Worm (Caenorhabditis elegans) whole organism, L4 larva: ENCODE results near the gene klp-20.

Experiments used
- D1046.2 ChIP-seq: fragments of 200-800 bp; sonication (Bioruptor generic); IDR thresholded peaks from 2 replicates; pipeline ENCODE4 v1.3.6; 2022; ENCODE audit warnings: missing genetic modification characterization, missing compliant biosample characterization
- F10B5.3 ChIP-seq: sonication (generic microtip); optimal IDR thresholded peaks from 2 replicates; lab custom pipeline; 2016; ENCODE audit warnings: mild to moderate bottlenecking, missing genetic modification characterization, missing compliant biosample characterization
- F26F4.8 ChIP-seq: fragments of 200-800 bp; sonication (Bioruptor generic); conservative IDR thresholded peaks from 2 replicates; pipeline ENCODE4 v1.3.6; 2022; ENCODE audit warnings: missing genetic modification characterization, missing compliant biosample characterization
- T20F7.1 ChIP-seq: fragments of 200-800 bp; sonication (Bioruptor generic); optimal IDR thresholded peaks from 2 replicates; lab custom pipeline; 2018; ENCODE audit warnings: mild to moderate bottlenecking, missing genetic modification characterization, missing compliant biosample characterization
- Y105C5A.15 ChIP-seq: fragments of 200-800 bp; sonication (Bioruptor generic); IDR thresholded peaks from 2 replicates; pipeline ENCODE4 v1.3.6; 2022; ENCODE audit warnings: missing genetic modification characterization, missing compliant biosample characterization
- Y48G9A.11 ChIP-seq: fragments of 200-800 bp; sonication (Bioruptor generic); IDR thresholded peaks from 2 replicates; pipeline ENCODE4 v1.3.6; 2022; ENCODE audit warnings: missing genetic modification reagents, missing genetic modification characterization, missing compliant biosample characterization
- Y75B8A.6 ChIP-seq: fragments of 200-800 bp; sonication (Bioruptor generic); IDR thresholded peaks from 2 replicates; pipeline ENCODE4 v1.3.6; 2022; ENCODE audit warnings: missing genetic modification reagents, missing genetic modification characterization, missing compliant biosample characterization
- ZK337.2 ChIP-seq: fragments of 200-800 bp; sonication (Bioruptor generic); IDR thresholded peaks from 2 replicates; pipeline ENCODE4 v1.3.6; 2022; ENCODE audit warnings: missing genetic modification reagents, missing genetic modification characterization, missing compliant biosample characterization
- aha-1 ChIP-seq: fragments of 150-350 bp; peaks from one replicate; lab custom pipeline; 2014; ENCODE audit warnings: missing biosample characterization, missing genetic modification characterization
- ceh-20 ChIP-seq: fragments of 200-800 bp; sonication (Bioruptor generic); IDR thresholded peaks from 2 replicates; pipeline ENCODE4 v1.3.6; 2022; ENCODE audit warnings: missing genetic modification reagents, missing genetic modification characterization, missing compliant biosample characterization
- ces-1 ChIP-seq: fragments of 150-350 bp; sonication (generic microtip); optimal IDR thresholded peaks from 4 replicates; lab custom pipeline; 2014; ENCODE audit warnings: missing biosample characterization, missing genetic modification reagents, missing genetic modification characterization
- ctbp-1 ChIP-seq: fragments of 200-800 bp; sonication (Bioruptor generic); IDR thresholded peaks from 2 replicates; pipeline ENCODE4 v1.3.6; 2022; ENCODE audit warnings: missing genetic modification reagents, missing genetic modification characterization, missing compliant biosample characterization
- dmd-6 ChIP-seq: fragments of 200-800 bp; sonication (Bioruptor generic); IDR thresholded peaks from 2 replicates; pipeline ENCODE4 v1.3.6; 2022; ENCODE audit warnings: missing genetic modification reagents, missing genetic modification characterization, missing compliant biosample characterization
- dmd-8 ChIP-seq: fragments of 200-800 bp; sonication (Bioruptor generic); IDR thresholded peaks from 2 replicates; pipeline ENCODE4 v1.3.6; 2022; ENCODE audit warnings: missing genetic modification characterization, missing compliant biosample characterization
- gei-8 ChIP-seq: fragments of 200-800 bp; sonication (Bioruptor generic); optimal IDR thresholded peaks from 2 replicates; lab custom pipeline; 2018; ENCODE audit warnings: mild to moderate bottlenecking, missing genetic modification characterization, missing compliant biosample characterization
- hif-1 ChIP-seq, 2 experiments: sonication (generic microtip); optimal IDR thresholded peaks; 2 replicates each; lab custom pipeline; 2016 to 2017; ENCODE audit warnings: missing compliant biosample characterization in 2 of 2, missing genetic modification characterization in 2 of 2, missing genetic modification reagents in 2 of 2, missing genotype in 2 of 2, mild to moderate bottlenecking in 1 of 2
- hlh-11 ChIP-seq: fragments of 200-800 bp; sonication (Bioruptor generic); optimal IDR thresholded peaks from 2 replicates; lab custom pipeline; 2018; ENCODE audit warnings: mild to moderate bottlenecking, missing genetic modification characterization, missing compliant biosample characterization
- hlh-30 ChIP-seq: sonication (generic microtip); optimal IDR thresholded peaks from 2 replicates; lab custom pipeline; 2017; ENCODE audit warnings: antibody characterized with exemption, mild to moderate bottlenecking, missing genetic modification characterization, missing compliant biosample characterization; ENCODE audit not compliant: insufficient read depth
- lin-1 ChIP-seq: fragments of 200-800 bp; sonication (Bioruptor generic); IDR thresholded peaks from 2 replicates; pipeline ENCODE4 v1.3.6; 2022; ENCODE audit warnings: missing genetic modification reagents, missing genetic modification characterization, missing compliant biosample characterization
- lin-13 ChIP-seq: fragments of 150-350 bp; optimal IDR thresholded peaks from 2 replicates; lab custom pipeline; 2014; ENCODE audit warnings: missing biosample characterization, missing genetic modification reagents, missing genetic modification characterization
- lin-15B ChIP-seq: fragments of 150-350 bp; sonication (generic microtip); optimal IDR thresholded peaks from 3 replicates; lab custom pipeline; 2014; ENCODE audit warnings: missing biosample characterization, missing genetic modification characterization
- lin-29 ChIP-seq: fragments of 200-800 bp; sonication (Bioruptor generic); IDR thresholded peaks from 2 replicates; pipeline ENCODE4 v1.3.6; 2022; ENCODE audit warnings: missing genetic modification reagents, missing genetic modification characterization, missing compliant biosample characterization
- lin-39 ChIP-seq: fragments of 150-350 bp; optimal IDR thresholded peaks from 2 replicates; lab custom pipeline; 2014; ENCODE audit warnings: missing biosample characterization, missing genetic modification reagents, missing genetic modification characterization
- madf-5 ChIP-seq, 2 experiments: fragments of 200-800 bp; sonication (Bioruptor generic); IDR thresholded peaks; 2 replicates each; pipeline ENCODE4 v1.3.6; 2022; ENCODE audit warnings: missing compliant biosample characterization in 2 of 2, missing genetic modification characterization in 2 of 2
- mdl-1 ChIP-seq, 2 experiments: fragments of 150-350 bp in 1 of 2; sonication (generic microtip) in 1 of 2; optimal IDR thresholded peaks; 2 replicates each; lab custom pipeline; 2014 to 2017; ENCODE audit warnings: missing biosample characterization in 2 of 2, missing genetic modification characterization in 2 of 2
- mes-2 ChIP-seq: sonication (generic microtip); optimal IDR thresholded peaks from 2 replicates; lab custom pipeline; 2016; ENCODE audit warnings: missing genotype, mild to moderate bottlenecking, missing genetic modification characterization, missing compliant biosample characterization; ENCODE audit not compliant: poor library complexity, severe bottlenecking
- nhr-102 ChIP-seq: sonication (generic microtip); optimal IDR thresholded peaks from 2 replicates; lab custom pipeline; 2016; ENCODE audit warnings: mild to moderate bottlenecking, missing genetic modification characterization, moderate library complexity, missing compliant biosample characterization
- nhr-111 ChIP-seq: fragments of 200-800 bp; sonication (Bioruptor generic); optimal IDR thresholded peaks from 2 replicates; lab custom pipeline; 2018; ENCODE audit warnings: mild to moderate bottlenecking, missing genetic modification characterization, missing compliant biosample characterization
- nhr-28 ChIP-seq: fragments of 150-350 bp; optimal IDR thresholded peaks from 2 replicates; lab custom pipeline; 2014; ENCODE audit warnings: missing biosample characterization, missing genetic modification characterization
- nhr-41 ChIP-seq: fragments of 200-800 bp; sonication (Bioruptor generic); IDR thresholded peaks from 2 replicates; pipeline ENCODE4 v1.3.6; 2022; ENCODE audit warnings: missing genetic modification reagents, missing genetic modification characterization, missing compliant biosample characterization
- nhr-77 ChIP-seq: fragments of 150-350 bp; optimal IDR thresholded peaks from 2 replicates; lab custom pipeline; 2014; ENCODE audit warnings: missing biosample characterization, missing genetic modification characterization
- php-3 ChIP-seq: fragments of 200-800 bp; sonication (Bioruptor generic); IDR thresholded peaks from 2 replicates; pipeline ENCODE4 v1.3.6; 2022; ENCODE audit warnings: missing genetic modification reagents, missing genetic modification characterization, missing compliant biosample characterization
- pqm-1 ChIP-seq: sonication (generic microtip); optimal IDR thresholded peaks from 2 replicates; lab custom pipeline; 2017; ENCODE audit warnings: missing biosample characterization, missing genetic modification characterization
- rbr-2 ChIP-seq: sonication (generic microtip); optimal IDR thresholded peaks from 2 replicates; lab custom pipeline; 2016; ENCODE audit warnings: missing genotype, missing genetic modification characterization, missing compliant biosample characterization
- sdz-12 ChIP-seq: fragments of 200-800 bp; sonication (Bioruptor generic); optimal IDR thresholded peaks from 2 replicates; lab custom pipeline; 2018; ENCODE audit warnings: mild to moderate bottlenecking, missing genetic modification characterization, missing compliant biosample characterization
- set-16 ChIP-seq: fragments of 200-800 bp; sonication (Bioruptor generic); IDR thresholded peaks from 2 replicates; pipeline ENCODE4 v1.3.6; 2022; ENCODE audit warnings: missing genetic modification reagents, missing genetic modification characterization, missing compliant biosample characterization
- spr-1 ChIP-seq: sonication (generic microtip); optimal IDR thresholded peaks from 2 replicates; lab custom pipeline; 2016; ENCODE audit warnings: mild to moderate bottlenecking, missing genetic modification characterization, missing compliant biosample characterization
- unc-62 ChIP-seq, 3 experiments: fragments of 150-350 bp in 1 of 3; sonication (generic microtip); optimal IDR thresholded peaks in 2 of 3; peaks in 1 of 3; 1 replicate in 1 of 3; 2 replicates in 2 of 3; lab custom pipeline; 2014 to 2017; ENCODE audit warnings: missing biosample characterization in 3 of 3, missing genetic modification characterization in 3 of 3, missing genetic modification reagents in 3 of 3, missing genotype in 1 of 3
- vab-7 ChIP-seq: fragments of 200-800 bp; sonication (Bioruptor generic); IDR thresholded peaks from 2 replicates; pipeline ENCODE4 v1.3.6; 2022; ENCODE audit warnings: missing genetic modification reagents, missing genetic modification characterization, missing compliant biosample characterization
- zag-1 ChIP-seq: fragments of 150-350 bp; optimal IDR thresholded peaks from 2 replicates; lab custom pipeline; 2014; ENCODE audit warnings: missing biosample characterization, missing genetic modification characterization
- zip-11 ChIP-seq: fragments of 200-800 bp; sonication (Bioruptor generic); IDR thresholded peaks from 2 replicates; pipeline ENCODE4 v1.3.6; 2022; ENCODE audit warnings: missing genetic modification characterization, missing compliant biosample characterization

Gene klp-20

DNA sequence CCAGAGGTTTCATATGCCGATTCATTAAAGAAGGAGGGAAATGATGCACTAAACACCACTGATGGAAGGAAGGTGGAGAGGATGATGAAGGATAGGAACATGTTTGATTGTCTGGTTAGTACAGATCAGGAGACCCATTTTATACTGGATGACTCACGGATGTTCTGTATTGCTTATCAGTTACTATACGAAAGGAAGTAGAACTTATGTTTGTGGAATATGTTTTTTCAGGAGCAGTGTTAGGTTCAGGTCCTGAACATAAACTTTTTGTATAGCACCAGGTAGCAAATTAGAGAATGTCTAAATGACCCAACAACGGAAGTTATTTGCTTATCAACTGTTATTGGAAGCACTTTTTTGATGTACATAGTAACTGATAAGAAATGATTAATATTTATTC, 34.1 kb upstream of the klp-20 start, which contains the start of gene clec-148:
TSS of gene clec-148 (minus strand) at position 101 of the 400 bp plus-strand sequence.
- TF ChIP-seq pqm-1 (tag; lab: Kevin White, UChicago) (peak; percentile 18), unc-62 (GFP tag; optimal IDR thresholded peaks at IDR 0.05 in 1 of 2; lab: Kevin White, UChicago) (peak in 1 of 2 experiments; percentile 66), unc-62 (tag; optimal IDR thresholded peaks at IDR 0.05; lab: Kevin White, UChicago) (no peak), Y48G9A.11 (no peak)
- TF ChIP-seq, all 104 proteins: peak for 2

DNA sequence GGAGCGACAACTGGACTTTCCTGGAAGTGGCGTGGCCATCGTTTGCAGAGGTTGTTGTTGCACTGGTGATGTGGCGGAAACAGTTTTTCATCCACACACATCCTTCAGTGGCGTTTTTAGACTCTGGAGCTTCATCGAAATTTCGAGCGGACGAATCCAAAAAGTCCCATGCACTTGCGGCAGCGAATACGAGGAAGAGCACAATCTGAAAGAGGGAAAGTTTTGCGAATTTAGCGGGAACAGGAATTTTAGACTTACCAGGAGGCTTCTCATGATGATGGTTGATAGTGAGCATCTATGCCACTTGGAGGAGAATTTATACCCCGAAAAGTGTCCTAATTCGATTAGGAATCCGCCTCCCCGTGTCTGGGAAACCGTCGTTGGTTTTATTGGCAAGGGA, 32.1 kb upstream of the klp-20 start, which contains the start of gene F40G9.14:
TSS of gene F40G9.14 (minus strand) at position 101 of the 400 bp plus-strand sequence.
- no peak for TF ChIP-seq nhr-111
- TF ChIP-seq nhr-102 (tag; lab: Kevin White, UChicago) = no peak
- TF ChIP-seq spr-1 (tag; lab: Kevin White, UChicago) = no peak
- TF ChIP-seq aha-1 (tag; lab: Kevin White, UChicago) = peak; percentile 83
- no peak for TF ChIP-seq set-16 (GFP tag; lab: Robert Waterston, UW)
- TF ChIP-seq sdz-12 (GFP tag; lab: Kevin White, UChicago) = no peak
- TF ChIP-seq, all 104 proteins: peak for 1

DNA sequence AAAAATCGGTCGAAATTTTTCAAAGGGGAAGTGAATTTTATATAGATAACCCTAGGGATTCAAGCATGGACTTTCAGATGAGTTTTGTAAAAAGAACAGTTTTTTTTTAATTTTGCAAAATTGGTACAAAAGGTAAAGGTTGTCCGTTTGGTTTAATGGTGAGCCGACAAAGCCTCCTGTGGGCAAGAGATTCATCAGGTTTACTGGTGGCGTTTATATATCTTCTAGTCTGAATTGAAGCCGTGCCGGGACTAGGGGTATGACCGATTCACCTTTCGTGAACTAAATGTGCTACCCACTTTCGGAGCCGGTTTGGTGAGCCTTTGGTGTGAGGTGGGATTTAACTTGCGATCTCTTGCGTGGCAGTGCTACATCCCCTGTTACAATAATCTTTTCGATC, 31.7 kb upstream of the klp-20 start:
- 0 out of 2 replicates have a peak, but pooled peaks have one; percentile 30 for TF ChIP-seq F26F4.8 (GFP tag; lab: Robert Waterston, UW)
- no peak for TF ChIP-seq lin-29 (GFP tag; lab: Robert Waterston, UW)
- TF ChIP-seq, all 104 proteins: peak for 1

DNA sequence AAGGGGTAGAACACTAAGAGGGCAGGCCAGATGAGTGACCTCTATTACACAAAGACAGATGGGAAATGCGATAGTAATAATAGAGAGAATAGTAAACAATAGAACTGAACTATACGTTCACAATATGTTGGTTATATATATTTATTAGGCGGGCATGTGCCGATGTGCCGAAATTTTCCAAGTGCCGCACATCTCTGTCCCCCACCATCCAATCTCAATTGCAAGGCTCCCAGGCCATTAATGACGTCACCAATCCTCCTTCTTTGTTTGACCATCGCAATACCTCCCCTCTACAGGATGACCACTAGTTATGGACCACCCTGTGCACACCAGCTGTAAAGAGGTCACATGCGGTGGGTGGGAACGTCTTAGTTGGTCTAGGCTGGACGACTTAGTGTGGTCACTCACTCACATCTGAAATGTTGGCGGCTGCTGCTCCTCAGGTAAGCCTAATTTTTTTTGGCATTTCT, 30.6 kb upstream of the klp-20 start, which contains the start of gene F40G9.6:
TSS of gene F40G9.6 (plus strand) at position 420 of the 470 bp plus-strand sequence.
- no peak for TF ChIP-seq lin-1 (GFP tag; lab: Robert Waterston, UW)
- no peak for TF ChIP-seq lin-13 (GFP tag; lab: Kevin White, UChicago)
- no peak for TF ChIP-seq T20F7.1 (GFP tag; lab: Kevin White, UChicago)
- no peak for TF ChIP-seq aha-1 (tag; lab: Kevin White, UChicago)
- no peak for TF ChIP-seq hlh-11 (tag; lab: Kevin White, UChicago)
- no peak for TF ChIP-seq zag-1 (tag; lab: Kevin White, UChicago)
- no peak for TF ChIP-seq nhr-77
- TF ChIP-seq ceh-20 (GFP tag; lab: Robert Waterston, UW) = no peak
- TF ChIP-seq Y105C5A.15 (GFP tag; lab: Robert Waterston, UW) = no peak
- TF ChIP-seq gei-8 (GFP tag; lab: Kevin White, UChicago) = no peak
- no peak for TF ChIP-seq F10B5.3 (tag; lab: Kevin White, UChicago)
- TF ChIP-seq ctbp-1 (GFP tag; lab: Robert Waterston, UW) = no peak
- no peak for TF ChIP-seq ces-1 (GFP tag; lab: Kevin White, UChicago)
- TF ChIP-seq ZK337.2 (GFP tag; lab: Robert Waterston, UW) = no peak

DNA sequence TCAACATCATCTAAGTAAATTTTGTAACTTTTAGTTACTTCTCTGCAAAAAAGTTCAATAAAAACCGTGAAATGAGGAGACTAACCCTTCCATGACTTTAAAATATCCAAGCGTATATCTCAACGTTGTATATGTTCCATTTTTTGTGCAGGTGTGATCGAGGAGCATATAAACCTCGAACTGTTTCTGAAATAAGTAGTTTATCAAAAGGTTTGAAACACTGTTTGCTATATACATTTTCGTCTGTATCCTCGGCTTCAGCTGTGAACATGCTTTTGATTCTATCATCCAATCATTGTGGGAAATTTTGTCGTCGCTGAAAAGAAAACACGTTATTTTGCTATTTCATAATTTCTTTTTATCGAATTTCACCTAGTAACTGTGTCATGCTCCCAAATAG, 28.8 kb upstream of the klp-20 start, which contains the start of gene F40G9.5:
TSS of gene F40G9.5 (plus strand) at position 301 of the 400 bp plus-strand sequence.
- TF ChIP-seq lin-15B (tag; lab: Kevin White, UChicago) (no peak), nhr-102 (tag; lab: Kevin White, UChicago) (no peak), php-3 (no peak), dmd-6 (GFP tag; lab: Robert Waterston, UW) (no peak), vab-7 (GFP tag; lab: Robert Waterston, UW) (no peak), D1046.2 (GFP tag; lab: Robert Waterston, UW) (no peak), lin-39 (tag; lab: Kevin White, UChicago) (no peak), hlh-30 (tag; lab: Kevin White, UChicago) (no peak), Y75B8A.6 (GFP tag; lab: Robert Waterston, UW) (no peak), nhr-41 (GFP tag; lab: Robert Waterston, UW) (no peak), mes-2 (tag; lab: Kevin White, UChicago) (no peak), mdl-1 (tag; optimal IDR thresholded peaks at IDR 0.05; lab: Kevin White, UChicago) (no peak), zag-1 (tag; lab: Kevin White, UChicago) (no peak), hif-1 (tag; optimal IDR thresholded peaks at IDR 0.05; lab: Kevin White, UChicago) (no peak), madf-5 (GFP tag; IDR thresholded peaks at IDR 0.05; lab: Robert Waterston, UW) (no peak), zip-11 (no peak), rbr-2 (tag; lab: Kevin White, UChicago) (no peak), dmd-8 (GFP tag; lab: Robert Waterston, UW) (no peak), nhr-28 (tag; lab: Kevin White, UChicago) (no peak), hlh-11 (tag; lab: Kevin White, UChicago) (no peak)
